Worm (Caenorhabditis elegans): ENCODE data around the gene cyp-13A1.

The cyp-13A1 gene

ce11 chrII:9740552-9740951 lies 41.2 kb downstream of the cyp-13A1 start (continued):
- TF ChIP-seq ces-1 (GFP tag; optimal IDR thresholded peaks at IDR 0.05): no peak
- no peak for TF ChIP-seq unc-62 (GFP tag; optimal IDR thresholded peaks at IDR 0.05 in 1 of 2)
- TF ChIP-seq unc-62 (tag; optimal IDR thresholded peaks at IDR 0.05): no peak
- no peak for TF ChIP-seq T26A8.4 (GFP tag; IDR thresholded peaks at IDR 0.05)
- TF ChIP-seq lir-3 (tag; optimal IDR thresholded peaks at IDR 0.05): no peak
- peak; percentile 73 for TF ChIP-seq dmd-6 (GFP tag; IDR thresholded peaks at IDR 0.05)
- no peak for TF ChIP-seq unc-130 (GFP tag; optimal IDR thresholded peaks at IDR 0.05)
- TF ChIP-seq ceh-62 (tag; optimal IDR thresholded peaks at IDR 0.05): no peak
- TF ChIP-seq pqm-1 (tag; optimal IDR thresholded peaks at IDR 0.05): peak; percentile 90
- no peak for TF ChIP-seq ceh-32 (tag; optimal IDR thresholded peaks at IDR 0.05; ENCODE audit: poor library complexity)
- TF ChIP-seq hlh-11 (tag; optimal IDR thresholded peaks at IDR 0.05): peak; percentile 80
- TF ChIP-seq duxl-1 (tag; optimal IDR thresholded peaks at IDR 0.05; ENCODE audit: poor library complexity): no peak

- TF ChIP-seq nhr-111 (GFP tag; optimal IDR thresholded peaks at IDR 0.05) (no peak), ZK546.5 (tag; optimal IDR thresholded peaks at IDR 0.05) (no peak), zip-2 (tag; optimal IDR thresholded peaks at IDR 0.05) (no peak), aly-2 (tag; optimal IDR thresholded peaks at IDR 0.05) (no peak), zip-11 (GFP tag; IDR thresholded peaks at IDR 0.05) (no peak), Y105C5A.15 (GFP tag; IDR thresholded peaks at IDR 0.05) (peak; percentile 53; the same call in 1 of the 2 replicates), hlh-11 (tag; optimal IDR thresholded peaks at IDR 0.05) (peak; percentile 90), Y48G9A.11 (GFP tag; IDR thresholded peaks at IDR 0.05) (no peak), D1046.2 (GFP tag; IDR thresholded peaks at IDR 0.05) (no peak), zfp-3 (GFP tag; conservative IDR thresholded peaks at IDR 0.05) (0 out of 2 replicates have a peak, but pooled peaks have one; percentile 25), F49E8.2 (tag; optimal IDR thresholded peaks at IDR 0.05; ENCODE audit: borderline replicate concordance) (no peak), ceh-20 (GFP tag; IDR thresholded peaks at IDR 0.05) (no peak), mxl-2 (GFP tag; conservative IDR thresholded peaks at IDR 0.05) (0 out of 2 replicates have a peak, but pooled peaks have one; percentile 2), ctbp-1 (GFP tag; IDR thresholded peaks at IDR 0.05) (no peak), saeg-2 (GFP tag; IDR thresholded peaks at IDR 0.05) (0 out of 2 replicates have a peak, but pooled peaks have one; percentile 15), mdl-1 (tag; optimal IDR thresholded peaks at IDR 0.05) (peak in 1 of 2 experiments; percentile 70), ceh-32 (tag; optimal IDR thresholded peaks at IDR 0.05; ENCODE audit: poor library complexity) (no peak), lim-7 (GFP tag; IDR thresholded peaks at IDR 0.05) (peak; percentile 49; the same call in 1 of the 2 replicates), skn-1 (tag; optimal IDR thresholded peaks at IDR 0.05) (no peak), egl-43 (GFP tag; IDR thresholded peaks at IDR 0.05) (peak; percentile 61; the same call in 1 of the 2 replicates), daf-8 (GFP tag; IDR thresholded peaks at IDR 0.05) (no peak), zag-1 (tag; optimal IDR thresholded peaks at IDR 0.05) (no peak), fos-1 (tag; optimal IDR thresholded peaks at IDR 0.05) (no peak), sdz-12 (GFP tag; optimal IDR thresholded peaks at IDR 0.05) (no peak), arid-1 (GFP tag; conservative IDR thresholded peaks at IDR 0.05) (0 out of 2 replicates have a peak, but pooled peaks have one; percentile 7), nhr-28 (tag; optimal IDR thresholded peaks at IDR 0.05) (peak; percentile 62), snpc-4 (tag; optimal IDR thresholded peaks at IDR 0.05) (no peak), dmd-9 (GFP tag; IDR thresholded peaks at IDR 0.05) (no peak), F37D6.2 (tag; optimal IDR thresholded peaks at IDR 0.05) (no peak), aha-1 (tag) (peak; percentile 90), nhr-25 (tag; optimal IDR thresholded peaks at IDR 0.05; ENCODE audit: borderline replicate concordance, insufficient read depth) (no peak), lir-3 (tag; optimal IDR thresholded peaks at IDR 0.05) (no peak), ceh-28 (tag; optimal IDR thresholded peaks at IDR 0.05) (no peak), ceh-82 (tag; optimal IDR thresholded peaks at IDR 0.05) (no peak), Y5F2A.4 (GFP tag; optimal IDR thresholded peaks at IDR 0.05) (no peak), madf-9 (GFP tag; conservative IDR thresholded peaks at IDR 0.05) (0 out of 2 replicates have a peak, but pooled peaks have one; percentile 21), dmd-8 (GFP tag; IDR thresholded peaks at IDR 0.05) (no peak), nhr-48 (tag; optimal IDR thresholded peaks at IDR 0.05) (peak; percentile 14), jun-1 (tag; optimal IDR thresholded peaks at IDR 0.05) (no peak), dmd-6 (GFP tag; IDR thresholded peaks at IDR 0.05) (peak; percentile 91), ztf-11 (tag; optimal IDR thresholded peaks at IDR 0.05) (no peak), hif-1 (tag; optimal IDR thresholded peaks at IDR 0.05) (no peak)
These were observed 43.0 kb downstream of the cyp-13A1 start for ce11 chrII:9738820-9739219.
